Fruit fly (Drosophila melanogaster) whole organism, wandering third instar larva: ENCODE results near the gene Tti1.

Experiments
- Abd-B ChIP-seq: fragments of >200 bp; optimal IDR thresholded peaks from 2 replicates; lab custom pipeline; 2017; ENCODE audit warnings: missing biosample characterization, missing genetic modification characterization
- Hr83 ChIP-seq: fragments of 200-300 bp; sonication (Bioruptor generic); optimal IDR thresholded peaks from 2 replicates; lab custom pipeline; 2016; ENCODE audit warnings: missing biosample characterization, mild to moderate bottlenecking, missing genetic modification characterization, moderate library complexity; ENCODE audit not compliant: poor library complexity, severe bottlenecking
- N ChIP-seq: fragments of >200 bp; optimal IDR thresholded peaks from 2 replicates; lab custom pipeline; 2018; ENCODE audit warnings: missing biosample characterization, missing external identifiers, missing genetic modification characterization
- br ChIP-seq: fragments of 200-800 bp; sonication (Bioruptor generic); optimal IDR thresholded peaks from 2 replicates; lab custom pipeline; 2016; ENCODE audit warnings: missing biosample characterization, missing genetic modification characterization
- psq ChIP-seq: fragments of 200-800 bp; sonication (Bioruptor generic); optimal IDR thresholded peaks from 3 replicates; lab custom pipeline; 2017; ENCODE audit warnings: missing biosample characterization, mild to moderate bottlenecking, missing genetic modification characterization, moderate library complexity

DNA sequence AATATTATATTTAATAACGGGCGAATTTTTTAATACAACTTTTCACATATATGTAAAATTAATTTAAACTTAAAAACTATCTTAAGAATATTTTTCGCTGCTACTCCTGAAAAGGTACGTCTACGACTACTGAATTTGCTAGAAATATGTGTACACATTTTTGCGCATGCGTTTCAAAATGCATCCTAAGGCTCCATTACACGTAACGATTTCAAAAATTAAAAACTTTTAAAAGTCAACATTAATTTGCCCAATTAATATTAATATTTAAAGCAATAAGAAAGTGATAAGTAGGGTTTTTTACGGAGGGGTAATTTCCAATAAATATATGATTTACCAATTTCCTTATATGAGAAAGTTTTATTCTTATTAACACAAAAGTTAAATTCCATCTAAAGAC, 23.7 kb downstream of the Tti1 start, which contains the start of gene FoxP:
- TF ChIP-seq Hr83 (no peak), N (GFP tag; lab: Kevin White, UChicago) (no peak), psq (no peak), Abd-B (no peak), br (GFP tag; lab: Kevin White, UChicago) (no peak)
